Worm (Caenorhabditis elegans) whole organism, L4 larva: Measurements from ENCODE around the gene B0495.7.

Experiments
- D1046.2 ChIP-seq: fragments of 200-800 bp; sonication (Bioruptor generic); IDR thresholded peaks from 2 replicates; pipeline ENCODE4 v1.3.6; 2022; ENCODE audit warnings: missing genetic modification characterization, missing compliant biosample characterization
- F26F4.8 ChIP-seq: fragments of 200-800 bp; sonication (Bioruptor generic); conservative IDR thresholded peaks from 2 replicates; pipeline ENCODE4 v1.3.6; 2022; ENCODE audit warnings: missing genetic modification characterization, missing compliant biosample characterization
- F37D6.2 ChIP-seq: sonication (generic microtip); optimal IDR thresholded peaks from 2 replicates; lab custom pipeline; 2016; ENCODE audit warnings: mild to moderate bottlenecking, missing genetic modification characterization, missing compliant biosample characterization
- F44E2.7 ChIP-seq: fragments of 200-800 bp; sonication (Bioruptor generic); IDR thresholded peaks from 2 replicates; pipeline ENCODE4 v2.1.2; 2022; ENCODE audit warnings: missing genetic modification characterization, missing compliant biosample characterization
- Y48G9A.11 ChIP-seq: fragments of 200-800 bp; sonication (Bioruptor generic); IDR thresholded peaks from 2 replicates; pipeline ENCODE4 v1.3.6; 2022; ENCODE audit warnings: missing genetic modification reagents, missing genetic modification characterization, missing compliant biosample characterization
- Y75B8A.6 ChIP-seq: fragments of 200-800 bp; sonication (Bioruptor generic); IDR thresholded peaks from 2 replicates; pipeline ENCODE4 v1.3.6; 2022; ENCODE audit warnings: missing genetic modification reagents, missing genetic modification characterization, missing compliant biosample characterization
- aha-1 ChIP-seq: fragments of 150-350 bp; peaks from one replicate; lab custom pipeline; 2014; ENCODE audit warnings: missing biosample characterization, missing genetic modification characterization
- arid-1 ChIP-seq: fragments of 200-800 bp; sonication (Bioruptor generic); conservative IDR thresholded peaks from 2 replicates; pipeline ENCODE4 v1.3.6; 2022; ENCODE audit warnings: missing genetic modification reagents, missing genetic modification characterization, missing compliant biosample characterization
- attf-4 ChIP-seq: sonication (generic microtip); optimal IDR thresholded peaks from 3 replicates; lab custom pipeline; 2017; ENCODE audit warnings: missing biosample characterization, missing genetic modification characterization
- ceh-44 ChIP-seq: fragments of 200-800 bp; sonication (Bioruptor generic); IDR thresholded peaks from 2 replicates; pipeline ENCODE4 v1.3.6; 2022; ENCODE audit warnings: missing genetic modification reagents, missing genetic modification characterization, missing compliant biosample characterization
- ceh-82 ChIP-seq: sonication (generic microtip); optimal IDR thresholded peaks from 2 replicates; lab custom pipeline; 2017; ENCODE audit warnings: missing biosample characterization, missing genetic modification characterization
- ces-1 ChIP-seq: fragments of 150-350 bp; sonication (generic microtip); optimal IDR thresholded peaks from 4 replicates; lab custom pipeline; 2014; ENCODE audit warnings: missing biosample characterization, missing genetic modification reagents, missing genetic modification characterization
- cey-2 ChIP-seq: sonication (generic microtip); optimal IDR thresholded peaks from 3 replicates; lab custom pipeline; 2017; ENCODE audit warnings: missing genetic modification characterization, mild to moderate bottlenecking, missing compliant biosample characterization, antibody characterized with exemption, borderline replicate concordance; ENCODE audit not compliant: insufficient read depth
- ctbp-1 ChIP-seq: fragments of 200-800 bp; sonication (Bioruptor generic); IDR thresholded peaks from 2 replicates; pipeline ENCODE4 v1.3.6; 2022; ENCODE audit warnings: missing genetic modification reagents, missing genetic modification characterization, missing compliant biosample characterization
- daf-16 ChIP-seq, 3 experiments: sonication (generic microtip); optimal IDR thresholded peaks; 2 replicates each; lab custom pipeline; 2016 to 2017; ENCODE audit warnings: missing genetic modification characterization in 3 of 3, missing genetic modification reagents in 3 of 3, mild to moderate bottlenecking in 2 of 3, missing compliant biosample characterization in 2 of 3, missing biosample characterization in 1 of 3, moderate library complexity in 1 of 3
- duxl-1 ChIP-seq: sonication (generic microtip); optimal IDR thresholded peaks from 2 replicates; lab custom pipeline; 2016; ENCODE audit warnings: mild to moderate bottlenecking, missing genetic modification characterization, moderate library complexity, missing compliant biosample characterization; ENCODE audit not compliant: poor library complexity
- dve-1 ChIP-seq: sonication (generic microtip); optimal IDR thresholded peaks from 2 replicates; lab custom pipeline; 2017; ENCODE audit warnings: antibody characterized with exemption, mild to moderate bottlenecking, missing genetic modification characterization, missing compliant biosample characterization; ENCODE audit not compliant: insufficient read depth
- egl-27 ChIP-seq: sonication (generic microtip); optimal IDR thresholded peaks from 3 replicates; lab custom pipeline; 2017; ENCODE audit warnings: missing biosample characterization, missing genetic modification reagents, missing genetic modification characterization
- egl-43 ChIP-seq: fragments of 200-800 bp; sonication (Bioruptor generic); IDR thresholded peaks from 2 replicates; pipeline ENCODE4 v1.3.6; 2022; ENCODE audit warnings: missing genetic modification reagents, missing genetic modification characterization, missing compliant biosample characterization
- fkh-10 ChIP-seq: fragments of 150-350 bp; optimal IDR thresholded peaks from 2 replicates; lab custom pipeline; 2014; ENCODE audit warnings: missing biosample characterization, missing genetic modification reagents, missing genetic modification characterization
- fos-1 ChIP-seq: fragments of 150-350 bp; optimal IDR thresholded peaks from 2 replicates; lab custom pipeline; 2014; ENCODE audit warnings: missing biosample characterization, missing genetic modification characterization
- hif-1 ChIP-seq, 2 experiments: sonication (generic microtip); optimal IDR thresholded peaks; 2 replicates each; lab custom pipeline; 2016 to 2017; ENCODE audit warnings: missing compliant biosample characterization in 2 of 2, missing genetic modification characterization in 2 of 2, missing genetic modification reagents in 2 of 2, missing genotype in 2 of 2, mild to moderate bottlenecking in 1 of 2
- hlh-11 ChIP-seq: fragments of 200-800 bp; sonication (Bioruptor generic); optimal IDR thresholded peaks from 2 replicates; lab custom pipeline; 2018; ENCODE audit warnings: mild to moderate bottlenecking, missing genetic modification characterization, missing compliant biosample characterization
- hmg-1.1 ChIP-seq: fragments of 200-800 bp; sonication (Bioruptor generic); IDR thresholded peaks from 2 replicates; pipeline ENCODE4 v1.3.6; 2022; ENCODE audit warnings: missing genetic modification reagents, missing genetic modification characterization, missing compliant biosample characterization
- lin-1 ChIP-seq: fragments of 200-800 bp; sonication (Bioruptor generic); IDR thresholded peaks from 2 replicates; pipeline ENCODE4 v1.3.6; 2022; ENCODE audit warnings: missing genetic modification reagents, missing genetic modification characterization, missing compliant biosample characterization
- lir-3 ChIP-seq: sonication (generic microtip); optimal IDR thresholded peaks from 2 replicates; lab custom pipeline; 2016; ENCODE audit warnings: mild to moderate bottlenecking, missing genetic modification characterization, missing compliant biosample characterization
- mdl-1 ChIP-seq, 2 experiments: fragments of 150-350 bp in 1 of 2; sonication (generic microtip) in 1 of 2; optimal IDR thresholded peaks; 2 replicates each; lab custom pipeline; 2014 to 2017; ENCODE audit warnings: missing biosample characterization in 2 of 2, missing genetic modification characterization in 2 of 2
- mxl-3 ChIP-seq: fragments of 200-800 bp; sonication (Bioruptor generic); optimal IDR thresholded peaks from 2 replicates; lab custom pipeline; 2018; ENCODE audit warnings: mild to moderate bottlenecking, missing genetic modification characterization, missing compliant biosample characterization
- nhr-102 ChIP-seq: sonication (generic microtip); optimal IDR thresholded peaks from 2 replicates; lab custom pipeline; 2016; ENCODE audit warnings: mild to moderate bottlenecking, missing genetic modification characterization, moderate library complexity, missing compliant biosample characterization
- nhr-11 ChIP-seq: fragments of 150-350 bp; optimal IDR thresholded peaks from 2 replicates; lab custom pipeline; 2014; ENCODE audit warnings: missing biosample characterization, missing genetic modification characterization
- nhr-111 ChIP-seq: fragments of 200-800 bp; sonication (Bioruptor generic); optimal IDR thresholded peaks from 2 replicates; lab custom pipeline; 2018; ENCODE audit warnings: mild to moderate bottlenecking, missing genetic modification characterization, missing compliant biosample characterization
- nhr-237 ChIP-seq: sonication (generic microtip); optimal IDR thresholded peaks from 2 replicates; lab custom pipeline; 2017; ENCODE audit warnings: missing biosample characterization, missing genetic modification characterization
- nhr-41 ChIP-seq: fragments of 200-800 bp; sonication (Bioruptor generic); IDR thresholded peaks from 2 replicates; pipeline ENCODE4 v1.3.6; 2022; ENCODE audit warnings: missing genetic modification reagents, missing genetic modification characterization, missing compliant biosample characterization
- nhr-42 ChIP-seq: fragments of 200-800 bp; sonication (Bioruptor generic); IDR thresholded peaks from 2 replicates; pipeline ENCODE4 v1.3.6; 2022; ENCODE audit warnings: missing genetic modification characterization, missing compliant biosample characterization
- nhr-6 ChIP-seq: fragments of 150-350 bp; optimal IDR thresholded peaks from 2 replicates; lab custom pipeline; 2014; ENCODE audit warnings: missing biosample characterization, missing genetic modification characterization
- nhr-76 ChIP-seq: fragments of 150-350 bp; optimal IDR thresholded peaks from 2 replicates; lab custom pipeline; 2014; ENCODE audit warnings: missing biosample characterization, missing genetic modification characterization
- rbr-2 ChIP-seq: sonication (generic microtip); optimal IDR thresholded peaks from 2 replicates; lab custom pipeline; 2016; ENCODE audit warnings: missing genotype, missing genetic modification characterization, missing compliant biosample characterization
- spr-3 ChIP-seq: fragments of 200-800 bp; sonication (Bioruptor generic); optimal IDR thresholded peaks from 2 replicates; lab custom pipeline; 2018; ENCODE audit warnings: mild to moderate bottlenecking, missing genetic modification characterization, missing compliant biosample characterization
- unc-130 ChIP-seq: sonication (generic microtip); optimal IDR thresholded peaks from 2 replicates; lab custom pipeline; 2016; ENCODE audit warnings: missing genetic modification reagents, missing genetic modification characterization, missing compliant biosample characterization
- unc-39 ChIP-seq: sonication (generic microtip); optimal IDR thresholded peaks from 2 replicates; lab custom pipeline; 2017; ENCODE audit warnings: missing biosample characterization, missing genetic modification characterization
- unc-62 ChIP-seq, 3 experiments: fragments of 150-350 bp in 1 of 3; sonication (generic microtip); optimal IDR thresholded peaks in 2 of 3; peaks in 1 of 3; 1 replicate in 1 of 3; 2 replicates in 2 of 3; lab custom pipeline; 2014 to 2017; ENCODE audit warnings: missing biosample characterization in 3 of 3, missing genetic modification characterization in 3 of 3, missing genetic modification reagents in 3 of 3, missing genotype in 1 of 3
- vab-7 ChIP-seq: fragments of 200-800 bp; sonication (Bioruptor generic); IDR thresholded peaks from 2 replicates; pipeline ENCODE4 v1.3.6; 2022; ENCODE audit warnings: missing genetic modification reagents, missing genetic modification characterization, missing compliant biosample characterization
- zip-2 ChIP-seq: fragments of 150-350 bp; optimal IDR thresholded peaks from 2 replicates; lab custom pipeline; 2014; ENCODE audit warnings: missing biosample characterization, missing genetic modification characterization

The B0495.7 gene

ce11 chrII:7722784-7723183, 17.8 kb upstream of the B0495.7 start:
- TF ChIP-seq nhr-11 (peak; percentile 12), nhr-102 (no peak), mxl-3 (GFP tag; lab: Kevin White, UChicago) (no peak), zip-2 (tag; lab: Kevin White, UChicago) (no peak), hmg-1.1 (GFP tag; lab: Robert Waterston, UW) (no peak), hlh-11 (tag; lab: Kevin White, UChicago) (peak; percentile 31), ctbp-1 (GFP tag; lab: Robert Waterston, UW) (no peak), daf-16 (GFP tag; optimal IDR thresholded peaks at IDR 0.05; lab: Kevin White, UChicago) (peak in 1 of 2 experiments; percentile 20), daf-16 (tag; optimal IDR thresholded peaks at IDR 0.05; lab: Kevin White, UChicago) (no peak), ceh-44 (GFP tag; lab: Robert Waterston, UW) (no peak)

ce11 chrII:7720479-7720878, 15.4 kb upstream of the B0495.7 start:
- TF ChIP-seq egl-27 (tag; lab: Kevin White, UChicago): no peak
- no peak for TF ChIP-seq cey-2 (tag; lab: Kevin White, UChicago)
- TF ChIP-seq nhr-111 (GFP tag; lab: Kevin White, UChicago): no peak
- TF ChIP-seq aha-1: peak; percentile 84
- TF ChIP-seq nhr-41 (GFP tag; lab: Robert Waterston, UW): no peak
- no peak for TF ChIP-seq arid-1 (GFP tag; lab: Robert Waterston, UW)
- no peak for TF ChIP-seq ces-1 (GFP tag; lab: Kevin White, UChicago)
- TF ChIP-seq vab-7 (GFP tag; lab: Robert Waterston, UW): no peak
- TF ChIP-seq attf-4: no peak
- no peak for TF ChIP-seq egl-43
- TF ChIP-seq unc-62 (GFP tag; optimal IDR thresholded peaks at IDR 0.05 in 1 of 2; lab: Kevin White, UChicago): peak in 1 of 2 experiments; percentile 70
- TF ChIP-seq unc-62 (tag; optimal IDR thresholded peaks at IDR 0.05; lab: Kevin White, UChicago): no peak

- peak; percentile 62 for TF ChIP-seq fkh-10 (GFP tag; lab: Kevin White, UChicago)
- no peak for TF ChIP-seq unc-39 (tag; lab: Kevin White, UChicago)
- peak in 1 of 2 experiments; percentile 96 for TF ChIP-seq unc-62 (GFP tag; optimal IDR thresholded peaks at IDR 0.05 in 1 of 2; lab: Kevin White, UChicago)
- no peak for TF ChIP-seq unc-62 (tag; optimal IDR thresholded peaks at IDR 0.05; lab: Kevin White, UChicago)
These were observed 14.0 kb upstream of the B0495.7 start for ce11 chrII:7719039-7719438.

ce11 chrII:7718491-7718890, 13.5 kb upstream of the B0495.7 start, which contains the start of gene cpna-5:
Gene cpna-5 (minus strand): TSS chrII:7718591.
- no peak for TF ChIP-seq hif-1 (tag; optimal IDR thresholded peaks at IDR 0.05; lab: Kevin White, UChicago)
- TF ChIP-seq Y75B8A.6: no peak
- TF ChIP-seq nhr-42: no peak
- no peak for TF ChIP-seq D1046.2
- TF ChIP-seq spr-3 (GFP tag; lab: Kevin White, UChicago): no peak
- TF ChIP-seq mdl-1 (tag; optimal IDR thresholded peaks at IDR 0.05; lab: Kevin White, UChicago): no peak
- no peak for TF ChIP-seq arid-1 (GFP tag; lab: Robert Waterston, UW)
- no peak for TF ChIP-seq duxl-1 (tag; lab: Kevin White, UChicago)
- TF ChIP-seq nhr-41 (GFP tag; lab: Robert Waterston, UW): no peak
- TF ChIP-seq nhr-6 (tag; lab: Kevin White, UChicago): no peak
- no peak for TF ChIP-seq dve-1 (tag; lab: Kevin White, UChicago)
- TF ChIP-seq nhr-76 (tag; lab: Kevin White, UChicago): no peak
- TF ChIP-seq, all 104 proteins: peak for 0

- TF ChIP-seq Y75B8A.6 (no peak), unc-130 (no peak), ctbp-1 (GFP tag; lab: Robert Waterston, UW) (0 out of 2 replicates have a peak, but pooled peaks have one; percentile 48), F44E2.7 (GFP tag; lab: Robert Waterston, UW) (no peak), F26F4.8 (GFP tag; lab: Robert Waterston, UW) (no peak), nhr-237 (tag; lab: Kevin White, UChicago) (no peak), ceh-82 (tag; lab: Kevin White, UChicago) (no peak), lin-1 (GFP tag; lab: Robert Waterston, UW) (no peak), lir-3 (tag; lab: Kevin White, UChicago) (no peak), unc-62 (GFP tag; optimal IDR thresholded peaks at IDR 0.05 in 1 of 2; lab: Kevin White, UChicago) (peak in 1 of 2 experiments; percentile 87), unc-62 (tag; optimal IDR thresholded peaks at IDR 0.05; lab: Kevin White, UChicago) (no peak), fos-1 (no peak), Y48G9A.11 (GFP tag; lab: Robert Waterston, UW) (no peak), rbr-2 (tag; lab: Kevin White, UChicago) (no peak), dve-1 (tag; lab: Kevin White, UChicago) (no peak), F37D6.2 (tag; lab: Kevin White, UChicago) (peak; percentile 5)
These were observed 11.1 kb upstream of the B0495.7 start for ce11 chrII:7716112-7716511.
